Worm (Caenorhabditis elegans) whole organism, midembryonic: ENCODE measurements around the gene F43C11.1.

Experiments used
- T22C8.4 ChIP-seq: fragments of 200-800 bp; sonication (Bioruptor generic); IDR thresholded peaks from 2 replicates; pipeline ENCODE4 v1.3.6; 2022; ENCODE audit warnings: missing genetic modification characterization, missing compliant biosample characterization
- cog-1 ChIP-seq: sonication (generic microtip); optimal IDR thresholded peaks from 2 replicates; lab custom pipeline; 2016; ENCODE audit warnings: missing genetic modification characterization, missing compliant biosample characterization
- flt-1 ChIP-seq: fragments of 200-800 bp; sonication (Bioruptor generic); IDR thresholded peaks from 2 replicates; pipeline ENCODE4 v1.3.6; 2022; ENCODE audit warnings: missing genetic modification characterization, missing compliant biosample characterization
- klf-2 ChIP-seq: fragments of 200-800 bp; sonication (Bioruptor generic); conservative IDR thresholded peaks from 2 replicates; pipeline ENCODE4 v1.3.6; 2022; ENCODE audit warnings: missing genetic modification reagents, missing genetic modification characterization, missing compliant biosample characterization
- med-1 ChIP-seq: sonication (generic microtip); optimal IDR thresholded peaks from 2 replicates; lab custom pipeline; 2017; ENCODE audit warnings: missing genetic modification characterization, mild to moderate bottlenecking, missing compliant biosample characterization, antibody characterized with exemption, missing genetic modification reagents; ENCODE audit not compliant: insufficient read depth
- ref-1 ChIP-seq: fragments of 200-800 bp; sonication (Bioruptor generic); conservative IDR thresholded peaks from 2 replicates; pipeline ENCODE4 v1.3.6; 2022; ENCODE audit warnings: missing genetic modification reagents, missing genetic modification characterization, missing compliant biosample characterization
- tab-1 ChIP-seq: fragments of 200-800 bp; sonication (Bioruptor generic); IDR thresholded peaks from 2 replicates; pipeline ENCODE4 v1.3.6; 2022; ENCODE audit warnings: missing genetic modification characterization, missing compliant biosample characterization
- ztf-23 ChIP-seq: fragments of 200-800 bp; sonication (Bioruptor generic); IDR thresholded peaks from 2 replicates; pipeline ENCODE4 v1.3.6; 2022; ENCODE audit warnings: missing genetic modification reagents, missing genetic modification characterization, missing compliant biosample characterization
- ztf-29 ChIP-seq: fragments of 200-800 bp; sonication (Bioruptor generic); IDR thresholded peaks from 2 replicates; pipeline ENCODE4 v1.3.6; 2022; ENCODE audit warnings: missing genetic modification reagents, missing genetic modification characterization, missing compliant biosample characterization

Gene F43C11.1

ce11 chrII:2363673-2364072 lies 6.8 kb downstream of the F43C11.1 start, which contains the start of gene F43C11.11:
TSS of gene F43C11.11 (minus strand) at chrII:2363773.
- TF ChIP-seq cog-1 (no peak), flt-1 (GFP tag; lab: Robert Waterston, UW) (no peak), ztf-29 (GFP tag; lab: Robert Waterston, UW) (no peak), klf-2 (GFP tag; lab: Robert Waterston, UW) (no peak), ztf-23 (GFP tag; lab: Robert Waterston, UW) (no peak), ref-1 (no peak), tab-1 (GFP tag; lab: Robert Waterston, UW) (no peak), T22C8.4 (no peak), med-1 (no peak)

- TF ChIP-seq cog-1 = no peak
- TF ChIP-seq flt-1 (GFP tag; lab: Robert Waterston, UW) = no peak
- no peak for TF ChIP-seq T22C8.4
- TF ChIP-seq klf-2 (GFP tag; lab: Robert Waterston, UW) = no peak
- TF ChIP-seq tab-1 (GFP tag; lab: Robert Waterston, UW) = no peak
- TF ChIP-seq ztf-29 (GFP tag; lab: Robert Waterston, UW) = no peak
- TF ChIP-seq ref-1 = no peak
- TF ChIP-seq med-1 = no peak
- no peak for TF ChIP-seq ztf-23 (GFP tag; lab: Robert Waterston, UW)
Observed at ce11 chrII:2366623-2367365, 9.9 kb downstream of the F43C11.1 start, which contains the start of the genes F43C11.12 and F16G10.5. TSS of gene F43C11.12 (minus strand) at chrII:2366723. TSS of gene F16G10.5 (plus strand) at chrII:2367315.

- TF ChIP-seq med-1 (no peak), ztf-29 (GFP tag; lab: Robert Waterston, UW) (no peak), tab-1 (GFP tag; lab: Robert Waterston, UW) (no peak), T22C8.4 (no peak), klf-2 (GFP tag; lab: Robert Waterston, UW) (no peak)
Observed at ce11 chrII:2368956-2369355, 12.1 kb downstream of the F43C11.1 start, which contains the start of gene hpo-25. TSS of gene hpo-25 (plus strand) at chrII:2369256.

ce11 chrII:2372090-2372489 lies 15.2 kb downstream of the F43C11.1 start, which contains the start of gene F16G10.3:
TSS of gene F16G10.3 (plus strand) at chrII:2372390.
- TF ChIP-seq tab-1 (GFP tag; lab: Robert Waterston, UW) = no peak
- no peak for TF ChIP-seq med-1
- TF ChIP-seq klf-2 (GFP tag; lab: Robert Waterston, UW) = no peak

- TF ChIP-seq klf-2 (GFP tag; lab: Robert Waterston, UW) (no peak), med-1 (no peak), tab-1 (GFP tag; lab: Robert Waterston, UW) (no peak)
Observed at ce11 chrII:2374973-2375372, 18.1 kb downstream of the F43C11.1 start, which contains the start of gene F16G10.2. TSS of gene F16G10.2 (plus strand) at chrII:2375273.

ce11 chrII:2377751-2378150 lies 20.9 kb downstream of the F43C11.1 start, which contains the start of gene F16G10.6:
TSS of gene F16G10.6 (minus strand) at chrII:2377851.
- TF ChIP-seq ztf-29 (GFP tag; lab: Robert Waterston, UW) (no peak), klf-2 (GFP tag; lab: Robert Waterston, UW) (no peak), tab-1 (GFP tag; lab: Robert Waterston, UW) (no peak), ztf-23 (GFP tag; lab: Robert Waterston, UW) (no peak), T22C8.4 (no peak), cog-1 (no peak), ref-1 (no peak), flt-1 (GFP tag; lab: Robert Waterston, UW) (no peak), med-1 (no peak)

- TF ChIP-seq tab-1 (GFP tag; lab: Robert Waterston, UW) (no peak), cog-1 (no peak), ztf-29 (GFP tag; lab: Robert Waterston, UW) (no peak), ref-1 (no peak), med-1 (no peak), T22C8.4 (no peak), klf-2 (GFP tag; lab: Robert Waterston, UW) (no peak), flt-1 (GFP tag; lab: Robert Waterston, UW) (no peak), ztf-23 (GFP tag; lab: Robert Waterston, UW) (no peak)
Observed at ce11 chrII:2378465-2379009, 21.6 kb downstream of the F43C11.1 start.

- TF ChIP-seq ztf-29 (GFP tag; lab: Robert Waterston, UW) (no peak), ztf-23 (GFP tag; lab: Robert Waterston, UW) (no peak), cog-1 (no peak), tab-1 (GFP tag; lab: Robert Waterston, UW) (no peak), med-1 (no peak), klf-2 (GFP tag; lab: Robert Waterston, UW) (no peak), flt-1 (GFP tag; lab: Robert Waterston, UW) (no peak), ref-1 (no peak), T22C8.4 (no peak)
Observed at ce11 chrII:2379673-2380072, 22.8 kb downstream of the F43C11.1 start.

ce11 chrII:2380174-2380573 lies 23.3 kb downstream of the F43C11.1 start, which contains the start of gene F16G10.7:
TSS of gene F16G10.7 (minus strand) at chrII:2380274.
- TF ChIP-seq ztf-29 (GFP tag; lab: Robert Waterston, UW) = no peak
- TF ChIP-seq ref-1 = no peak

- TF ChIP-seq cog-1 (no peak), ref-1 (no peak), T22C8.4 (no peak), flt-1 (GFP tag; lab: Robert Waterston, UW) (no peak), tab-1 (GFP tag; lab: Robert Waterston, UW) (no peak), ztf-23 (GFP tag; lab: Robert Waterston, UW) (no peak), med-1 (no peak)
Observed at ce11 chrII:2383334-2383733, 26.4 kb downstream of the F43C11.1 start, which contains the start of gene F16G10.8. TSS of gene F16G10.8 (minus strand) at chrII:2383434.
